Fruit fly (Drosophila melanogaster) whole organism: ENCODE results near the gene Bx42.

Source experiments
- CG8478 ChIP-seq: fragments of >200 bp; optimal IDR thresholded peaks from 2 replicates; lab custom pipeline; 2018; ENCODE audit warnings: inconsistent platforms
- Dll ChIP-seq: fragments of >200 bp; optimal IDR thresholded peaks from 2 replicates; lab custom pipeline; 2017
- EcR ChIP-seq, 2 experiments: fragments of >200 bp; optimal IDR thresholded peaks; 2 replicates each; lab custom pipeline; 2017; ENCODE audit warnings: missing biosample characterization in 2 of 2, missing genetic modification characterization in 2 of 2, missing genetic modification reagents in 2 of 2
- pan ChIP-seq: fragments of >200 bp; optimal IDR thresholded peaks from 2 replicates; lab custom pipeline; 2017
- psq ChIP-seq: fragments of >200 bp; optimal IDR thresholded peaks from 2 replicates; lab custom pipeline; 2017
- usp ChIP-seq: fragments of >200 bp; optimal IDR thresholded peaks from 2 replicates; lab custom pipeline; 2017; ENCODE audit warnings: missing biosample characterization, missing genetic modification characterization, mixed read lengths

Bx42 gene

dm6 chrX:9134241-9134849, 27.9 kb upstream of the Bx42 start:
- TF ChIP-seq EcR (GFP tag; optimal IDR thresholded peaks at IDR 0.05; lab: Kevin White, UChicago) (no peak), pan (lab: Kevin White, UChicago) (no peak), psq (lab: Kevin White, UChicago) (no peak), usp (GFP tag; lab: Kevin White, UChicago) (no peak), Dll (lab: Kevin White, UChicago) (no peak), CG8478 (lab: Kevin White, UChicago) (no peak)

- no peak for TF ChIP-seq EcR (GFP tag; optimal IDR thresholded peaks at IDR 0.05; lab: Kevin White, UChicago)
- TF ChIP-seq CG8478 (lab: Kevin White, UChicago) = no peak
- no peak for TF ChIP-seq usp (GFP tag; lab: Kevin White, UChicago)
- no peak for TF ChIP-seq psq (lab: Kevin White, UChicago)
- TF ChIP-seq Dll (lab: Kevin White, UChicago) = no peak
- no peak for TF ChIP-seq pan (lab: Kevin White, UChicago)
Observed at dm6 chrX:9133577-9134240, 27.3 kb upstream of the Bx42 start.

DNA sequence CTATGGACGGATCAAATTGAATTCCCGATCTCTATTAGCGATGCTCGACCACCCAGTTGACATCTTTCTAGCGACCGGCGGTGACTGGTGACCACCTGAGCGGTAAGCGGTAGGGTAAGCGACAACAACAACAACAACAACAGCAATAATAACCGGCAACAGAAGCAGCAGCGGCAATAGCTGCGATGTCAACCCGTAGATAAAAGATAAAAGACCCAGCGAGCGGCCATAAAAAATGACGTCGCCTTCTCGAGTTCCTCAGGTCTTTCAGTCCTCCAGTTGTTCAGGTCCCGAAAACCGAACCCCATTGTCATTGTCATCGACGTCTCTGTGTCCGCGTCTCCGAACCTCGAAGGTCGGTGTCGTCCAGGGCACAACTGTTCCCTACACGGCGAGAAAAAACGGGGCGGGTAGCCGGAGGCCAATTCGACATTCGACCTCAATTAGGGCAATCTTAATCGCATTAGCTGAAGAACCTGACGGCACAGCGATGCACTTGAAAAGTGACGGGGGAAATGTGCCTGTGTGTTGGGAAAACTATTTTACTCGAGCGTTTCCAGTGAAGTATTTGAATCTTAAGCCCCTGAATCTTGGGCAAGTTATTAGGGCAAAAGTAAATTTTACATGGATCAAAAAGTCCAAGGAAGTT, 26.3 kb upstream of the Bx42 start:
- TF ChIP-seq usp (GFP tag; lab: Kevin White, UChicago) (no peak), Dll (lab: Kevin White, UChicago) (no peak), CG8478 (lab: Kevin White, UChicago) (no peak), EcR (GFP tag; optimal IDR thresholded peaks at IDR 0.05; lab: Kevin White, UChicago) (no peak), psq (lab: Kevin White, UChicago) (no peak), pan (lab: Kevin White, UChicago) (no peak)

dm6 chrX:9131523-9131922, 25.1 kb upstream of the Bx42 start:
- TF ChIP-seq usp (GFP tag; lab: Kevin White, UChicago) = no peak
- no peak for TF ChIP-seq CG8478 (lab: Kevin White, UChicago)
- TF ChIP-seq EcR (GFP tag; optimal IDR thresholded peaks at IDR 0.05; lab: Kevin White, UChicago) = no peak
- TF ChIP-seq Dll (lab: Kevin White, UChicago) = no peak
- no peak for TF ChIP-seq pan (lab: Kevin White, UChicago)
- no peak for TF ChIP-seq psq (lab: Kevin White, UChicago)

dm6 chrX:9130243-9130642, 23.8 kb upstream of the Bx42 start:
- TF ChIP-seq EcR (GFP tag; optimal IDR thresholded peaks at IDR 0.05; lab: Kevin White, UChicago) (no peak), pan (lab: Kevin White, UChicago) (no peak), usp (GFP tag; lab: Kevin White, UChicago) (no peak), CG8478 (lab: Kevin White, UChicago) (no peak), Dll (lab: Kevin White, UChicago) (no peak), psq (lab: Kevin White, UChicago) (no peak)

dm6 chrX:9129436-9129835, 23.0 kb upstream of the Bx42 start:
- TF ChIP-seq psq (lab: Kevin White, UChicago) = no peak
- no peak for TF ChIP-seq Dll (lab: Kevin White, UChicago)
- TF ChIP-seq CG8478 (lab: Kevin White, UChicago) = no peak
- no peak for TF ChIP-seq usp (GFP tag; lab: Kevin White, UChicago)
- no peak for TF ChIP-seq EcR (GFP tag; optimal IDR thresholded peaks at IDR 0.05; lab: Kevin White, UChicago)

- TF ChIP-seq CG8478 (lab: Kevin White, UChicago) (no peak), psq (lab: Kevin White, UChicago) (no peak), EcR (GFP tag; optimal IDR thresholded peaks at IDR 0.05; lab: Kevin White, UChicago) (no peak), usp (GFP tag; lab: Kevin White, UChicago) (no peak), pan (lab: Kevin White, UChicago) (no peak), Dll (lab: Kevin White, UChicago) (no peak)
Observed at dm6 chrX:9128012-9128280, 21.5 kb upstream of the Bx42 start.

dm6 chrX:9127264-9128011, 21.0 kb upstream of the Bx42 start:
- TF ChIP-seq EcR (GFP tag; optimal IDR thresholded peaks at IDR 0.05; lab: Kevin White, UChicago) = no peak
- no peak for TF ChIP-seq pan (lab: Kevin White, UChicago)
- TF ChIP-seq CG8478 (lab: Kevin White, UChicago) = no peak
- TF ChIP-seq usp (GFP tag; lab: Kevin White, UChicago) = no peak
- TF ChIP-seq Dll (lab: Kevin White, UChicago) = no peak
- no peak for TF ChIP-seq psq (lab: Kevin White, UChicago)

DNA sequence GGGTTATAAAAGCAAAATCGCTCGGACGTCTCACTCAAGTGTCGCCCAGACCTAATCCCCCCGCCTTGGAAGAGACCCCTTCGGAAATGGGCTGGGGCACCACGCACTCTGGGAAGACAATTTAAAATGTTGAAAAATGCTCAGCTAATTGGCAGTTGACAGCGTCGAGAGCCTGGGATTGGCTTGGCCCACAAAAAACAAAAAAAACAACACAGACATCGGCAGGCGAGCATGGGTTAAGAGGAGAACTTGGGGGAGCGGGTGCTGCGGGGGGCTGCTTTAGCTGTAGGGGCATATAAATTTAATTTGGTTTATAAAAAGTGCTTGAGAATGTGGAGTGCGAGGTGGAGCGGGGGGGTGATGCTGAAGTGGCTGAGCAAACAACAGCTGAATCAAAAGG, 16.1 kb upstream of the Bx42 start:
- no peak for TF ChIP-seq pan (lab: Kevin White, UChicago)
- TF ChIP-seq Dll (lab: Kevin White, UChicago) = no peak
- TF ChIP-seq EcR (GFP tag; optimal IDR thresholded peaks at IDR 0.05; lab: Kevin White, UChicago) = no peak
- TF ChIP-seq CG8478 (lab: Kevin White, UChicago) = no peak
- no peak for TF ChIP-seq usp (GFP tag; lab: Kevin White, UChicago)
- no peak for TF ChIP-seq psq (lab: Kevin White, UChicago)

DNA sequence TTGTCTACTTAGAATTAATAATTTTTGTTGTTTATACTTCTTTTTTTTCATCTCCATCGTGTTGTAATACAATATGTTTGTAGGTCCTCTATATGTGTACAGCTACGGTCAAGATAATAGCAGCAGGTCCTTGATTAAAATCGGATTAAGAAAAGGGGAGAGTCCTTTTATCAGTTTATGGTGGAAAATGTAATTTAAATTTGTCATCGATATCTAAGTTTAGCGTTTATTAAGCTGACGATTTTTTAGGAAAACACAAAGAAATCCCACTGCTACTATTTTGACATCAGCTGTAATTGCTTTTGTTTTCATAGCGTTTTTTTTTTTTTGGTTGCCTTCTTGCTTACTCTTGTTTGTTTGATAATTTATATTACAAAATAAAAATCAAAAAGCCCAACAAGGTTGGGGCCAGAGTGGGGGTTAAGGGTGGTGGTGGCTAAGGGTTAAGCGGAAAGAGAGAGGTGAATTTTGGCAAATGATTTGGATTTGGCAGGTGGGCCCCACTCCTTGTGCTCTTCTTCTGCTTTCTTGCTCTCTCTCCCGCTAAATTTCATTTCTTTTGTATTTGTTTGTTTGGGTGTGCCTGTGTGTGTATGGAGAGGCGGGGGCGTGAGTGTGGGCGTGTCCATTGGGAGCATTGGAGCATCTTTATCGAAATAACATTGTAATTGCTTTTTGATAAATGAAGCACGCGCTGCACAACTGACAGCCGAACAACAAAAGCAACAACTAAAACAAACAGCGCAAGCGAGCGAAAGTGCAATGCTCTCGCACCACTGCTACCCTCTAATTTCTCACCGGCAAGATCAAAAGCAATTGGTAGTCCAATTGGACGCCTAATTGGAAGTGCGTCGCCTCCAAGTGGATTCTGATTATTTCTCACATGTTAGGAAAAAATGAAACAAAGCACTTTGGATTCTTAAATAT, 14.7 kb upstream of the Bx42 start:
- TF ChIP-seq pan (lab: Kevin White, UChicago) = peak; percentile 24
- TF ChIP-seq CG8478 (lab: Kevin White, UChicago) = no peak
